Worm (Caenorhabditis elegans): ENCODE results near the gene C32B5.6.

C32B5.6 gene

DNA sequence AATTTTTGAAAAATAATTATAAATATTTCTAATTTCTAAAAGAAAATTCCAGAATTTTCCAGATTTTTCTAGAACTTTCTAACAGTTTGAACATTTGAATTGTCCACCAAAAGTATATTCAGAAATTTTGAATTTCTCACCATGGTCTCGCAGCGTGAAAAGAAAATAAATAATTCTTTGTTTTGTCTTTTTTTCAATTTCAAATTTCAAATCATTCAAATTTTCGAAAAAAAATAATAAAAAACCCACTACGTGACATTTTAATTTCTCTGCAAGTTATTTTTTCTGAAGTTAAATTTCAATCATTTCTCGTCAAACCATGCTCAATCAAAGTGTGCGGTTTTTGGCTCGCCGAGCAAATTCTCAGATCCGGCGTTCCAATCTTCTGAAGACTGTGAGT, 35.5 kb upstream of the C32B5.6 start, which contains the start of gene acs-15:
TSS of gene acs-15 (plus strand) at position 301 of the 400 bp plus-strand sequence.
- TF ChIP-seq nhr-77 (tag; optimal IDR thresholded peaks at IDR 0.05) (no peak), lsy-2 (tag; optimal IDR thresholded peaks at IDR 0.05) (no peak), nhr-6 (tag; optimal IDR thresholded peaks at IDR 0.05) (no peak), ceh-16 (tag; optimal IDR thresholded peaks at IDR 0.05) (no peak), mab-5 (tag; optimal IDR thresholded peaks at IDR 0.05) (no peak), nhr-11 (tag; optimal IDR thresholded peaks at IDR 0.05) (no peak), blmp-1 (tag; optimal IDR thresholded peaks at IDR 0.05; ENCODE audit: insufficient read depth) (no peak), dmd-4 (tag; optimal IDR thresholded peaks at IDR 0.05) (no peak), ama-1 (optimal IDR thresholded peaks at IDR 0.05) (no peak), unc-39 (tag; optimal IDR thresholded peaks at IDR 0.05) (no peak)

DNA sequence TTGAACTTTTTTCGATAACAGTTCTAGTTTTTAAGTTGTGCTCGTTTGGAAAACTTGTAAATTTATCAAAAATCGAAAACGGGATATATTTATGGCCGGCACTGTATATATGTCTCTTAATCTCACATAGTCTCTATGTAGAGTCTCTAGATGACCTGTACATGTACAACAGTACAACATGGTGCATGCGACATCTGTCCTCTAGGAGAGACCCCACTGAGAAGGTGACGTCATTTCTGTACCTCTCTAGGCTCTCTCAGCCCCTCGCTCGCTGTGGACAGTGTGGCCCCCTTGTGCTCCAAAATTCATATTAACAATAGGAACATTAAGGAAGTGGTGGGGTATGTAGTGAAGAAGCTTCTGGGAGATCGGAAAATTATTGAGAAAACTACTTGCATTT, 30.9 kb upstream of the C32B5.6 start:
- TF ChIP-seq mab-5 (tag; optimal IDR thresholded peaks at IDR 0.05) (no peak), nhr-237 (tag; optimal IDR thresholded peaks at IDR 0.05) (no peak), unc-55 (GFP tag; optimal IDR thresholded peaks at IDR 0.05) (no peak), aly-2 (tag; optimal IDR thresholded peaks at IDR 0.05) (no peak), ceh-16 (tag; optimal IDR thresholded peaks at IDR 0.05) (no peak), lin-39 (tag; optimal IDR thresholded peaks at IDR 0.05) (no peak), gmeb-1 (tag; optimal IDR thresholded peaks at IDR 0.05) (no peak)

DNA sequence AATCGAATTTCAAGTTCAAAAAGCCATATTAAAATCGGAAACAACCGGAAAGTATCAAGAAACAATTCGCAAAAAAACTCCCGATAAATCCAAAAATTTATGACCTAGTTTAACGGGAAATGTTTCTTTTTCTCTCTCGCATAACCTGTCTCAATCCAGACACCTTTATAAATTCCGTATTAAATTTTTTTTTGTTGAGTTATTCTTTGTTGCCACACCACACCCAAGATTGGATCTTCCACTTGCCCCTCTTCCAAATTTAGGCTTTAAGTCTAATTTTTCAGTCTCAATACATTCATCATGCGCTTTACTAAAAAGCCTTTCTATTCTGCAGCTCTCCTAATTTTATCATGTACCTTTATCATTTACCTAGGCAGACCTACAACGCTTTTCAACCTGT, 29.7 kb upstream of the C32B5.6 start, which contains the start of gene R07C3.3:
TSS of gene R07C3.3 (plus strand) at position 301 of the 400 bp plus-strand sequence.
- TF ChIP-seq nhr-11 (tag; optimal IDR thresholded peaks at IDR 0.05) (no peak), ztf-1 (GFP tag; conservative IDR thresholded peaks at IDR 0.05) (no peak), skn-1 (tag; optimal IDR thresholded peaks at IDR 0.05) (no peak), nhr-23 (tag; optimal IDR thresholded peaks at IDR 0.05) (no peak), mdl-1 (tag; optimal IDR thresholded peaks at IDR 0.05) (no peak), nhr-6 (tag; optimal IDR thresholded peaks at IDR 0.05) (no peak), nhr-237 (tag; optimal IDR thresholded peaks at IDR 0.05) (no peak)

DNA sequence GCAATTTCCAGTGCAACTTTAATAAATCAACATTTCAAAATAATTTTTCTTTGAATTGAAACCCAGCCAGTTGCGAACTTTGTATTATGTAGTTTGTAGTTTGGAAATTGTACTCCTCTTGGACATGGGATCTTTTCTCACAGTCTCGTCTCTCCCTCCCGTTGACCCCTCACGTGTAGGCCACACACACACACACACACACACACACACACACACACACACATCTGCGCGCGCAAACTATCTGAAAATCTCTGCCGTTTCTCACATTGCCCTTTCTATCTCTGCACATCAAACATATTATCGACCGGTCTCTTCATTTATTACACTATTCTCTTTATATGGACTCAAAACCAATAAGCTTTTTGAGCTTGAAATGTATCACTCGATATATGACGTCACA, 27.4 kb upstream of the C32B5.6 start, which contains the start of gene fbxc-36:
TSS of gene fbxc-36 (plus strand) at position 205 of the 400 bp plus-strand sequence.
- no peak for TF ChIP-seq dmd-4 (tag; optimal IDR thresholded peaks at IDR 0.05)
- no peak for TF ChIP-seq sma-3 (GFP tag; optimal IDR thresholded peaks at IDR 0.05)
- TF ChIP-seq nhr-12 (tag; optimal IDR thresholded peaks at IDR 0.05): no peak
- no peak for TF ChIP-seq ztf-4 (tag; optimal IDR thresholded peaks at IDR 0.05)
- TF ChIP-seq lin-13 (GFP tag; optimal IDR thresholded peaks at IDR 0.05): no peak
- TF ChIP-seq sma-9 (GFP tag; optimal IDR thresholded peaks at IDR 0.05): no peak
- no peak for TF ChIP-seq sma-9 (tag; optimal IDR thresholded peaks at IDR 0.05)
- TF ChIP-seq egl-27 (tag; optimal IDR thresholded peaks at IDR 0.05): no peak
- TF ChIP-seq C34F6.9 (tag; optimal IDR thresholded peaks at IDR 0.05): no peak
- no peak for TF ChIP-seq unc-39 (tag; optimal IDR thresholded peaks at IDR 0.05)
- no peak for TF ChIP-seq unc-55 (GFP tag; optimal IDR thresholded peaks at IDR 0.05)
- TF ChIP-seq nhr-23 (tag; optimal IDR thresholded peaks at IDR 0.05): no peak
- TF ChIP-seq ama-1 (optimal IDR thresholded peaks at IDR 0.05): no peak

DNA sequence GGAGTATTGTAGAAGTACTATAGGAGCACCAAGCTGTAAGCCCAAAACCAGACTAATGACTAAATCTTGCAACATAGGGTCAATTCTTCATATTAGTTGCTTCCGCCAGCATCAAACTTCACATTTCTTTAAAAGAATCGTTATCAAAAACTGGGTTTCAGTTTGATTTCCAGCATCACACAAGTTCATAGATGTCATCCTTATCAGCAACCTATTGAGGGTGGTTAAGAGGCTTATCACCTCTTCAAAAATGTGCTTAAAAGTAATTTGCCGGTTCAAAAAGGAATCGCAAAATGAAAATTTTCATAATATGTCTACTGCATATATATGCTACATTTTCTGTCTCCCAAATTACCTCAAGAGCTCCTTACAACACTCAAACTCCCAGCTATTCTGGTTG, 24.4 kb upstream of the C32B5.6 start, which contains the start of gene clec-43:
TSS of gene clec-43 (plus strand) at position 294 of the 400 bp plus-strand sequence.
- no peak for TF ChIP-seq mab-5 (tag; optimal IDR thresholded peaks at IDR 0.05)
- TF ChIP-seq zag-1 (tag; optimal IDR thresholded peaks at IDR 0.05): no peak
- peak; percentile 71 for TF ChIP-seq fos-1 (tag; optimal IDR thresholded peaks at IDR 0.05)
- TF ChIP-seq elt-3 (tag; optimal IDR thresholded peaks at IDR 0.05): no peak
- no peak for TF ChIP-seq aly-2 (tag; optimal IDR thresholded peaks at IDR 0.05)
- no peak for TF ChIP-seq mbf-1 (tag; optimal IDR thresholded peaks at IDR 0.05)
- TF ChIP-seq alr-1 (tag; optimal IDR thresholded peaks at IDR 0.05): no peak

DNA sequence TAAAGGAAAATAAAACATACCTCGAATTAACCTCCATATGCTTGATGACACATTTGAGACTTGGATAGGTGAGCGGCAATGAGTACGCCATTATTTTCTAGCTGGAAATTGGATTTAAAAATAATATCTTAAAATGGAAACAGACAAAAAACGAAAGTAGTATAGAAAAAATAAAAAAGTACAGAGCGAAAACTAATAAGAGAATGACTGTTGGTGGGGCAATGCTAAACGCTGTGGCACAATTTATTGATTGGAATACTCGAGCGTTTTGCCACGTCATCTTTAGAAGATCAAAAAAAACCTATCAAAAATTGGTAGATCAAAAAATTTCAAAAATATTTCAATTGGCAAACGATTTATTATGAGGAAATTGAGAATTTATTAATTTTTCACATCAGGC, 20.1 kb upstream of the C32B5.6 start, which contains the start of gene fbxc-32:
TSS of gene fbxc-32 (minus strand) at position 101 of the 400 bp plus-strand sequence.
- TF ChIP-seq mbf-1 (tag; optimal IDR thresholded peaks at IDR 0.05) (no peak), unc-55 (GFP tag; optimal IDR thresholded peaks at IDR 0.05) (no peak), lsy-2 (tag; optimal IDR thresholded peaks at IDR 0.05) (no peak)

Data from whole organism, L2 larva.